Worm (Caenorhabditis elegans) whole organism, mixed stage, embryonic: ENCODE results near the gene math-33.

Source experiments
- blmp-1 ChIP-seq: fragments of 150-350 bp; optimal IDR thresholded peaks from 2 replicates; lab custom pipeline; 2014; ENCODE audit warnings: missing biosample characterization, missing genetic modification characterization
- elt-3 ChIP-seq: fragments of 150-350 bp; optimal IDR thresholded peaks from 2 replicates; lab custom pipeline; 2014; ENCODE audit warnings: missing biosample characterization, missing genetic modification characterization

DNA sequence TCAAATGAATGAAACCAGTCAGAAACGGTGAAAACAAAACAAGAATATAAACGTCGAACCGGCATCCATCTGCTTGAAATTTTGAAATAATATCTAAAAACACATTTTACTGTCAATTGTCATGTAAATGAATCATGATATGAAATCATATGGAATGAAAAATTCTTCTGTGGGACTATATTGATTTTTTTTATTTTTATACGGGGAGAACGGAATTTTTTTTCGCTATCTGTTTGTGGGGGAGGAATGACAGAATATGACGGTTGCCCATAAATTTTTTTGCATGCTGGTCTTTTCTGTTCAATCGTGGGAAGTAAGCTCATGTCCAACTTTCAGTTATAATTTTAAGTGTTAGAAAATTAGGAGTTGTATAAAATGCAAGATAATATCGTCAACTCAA lies 31.0 kb downstream of the math-33 start, which contains the start of gene C06H2.7:
- TF ChIP-seq elt-3 (tag; lab: Kevin White, UChicago) (no peak), blmp-1 (tag; lab: Kevin White, UChicago) (no peak)
